Fruit fly (Drosophila melanogaster) Kc167 (cell line): ENCODE data around the gene boi.

Experiments
- insv ChIP-seq: fragments of >200 bp; optimal IDR thresholded peaks from 3 replicates; lab custom pipeline; 2018; ENCODE audit warnings: missing external identifiers
- ttk ChIP-seq: sonication (Bioruptor generic); optimal IDR thresholded peaks from 2 replicates; lab custom pipeline; 2017; ENCODE audit warnings: missing external identifiers

DNA sequence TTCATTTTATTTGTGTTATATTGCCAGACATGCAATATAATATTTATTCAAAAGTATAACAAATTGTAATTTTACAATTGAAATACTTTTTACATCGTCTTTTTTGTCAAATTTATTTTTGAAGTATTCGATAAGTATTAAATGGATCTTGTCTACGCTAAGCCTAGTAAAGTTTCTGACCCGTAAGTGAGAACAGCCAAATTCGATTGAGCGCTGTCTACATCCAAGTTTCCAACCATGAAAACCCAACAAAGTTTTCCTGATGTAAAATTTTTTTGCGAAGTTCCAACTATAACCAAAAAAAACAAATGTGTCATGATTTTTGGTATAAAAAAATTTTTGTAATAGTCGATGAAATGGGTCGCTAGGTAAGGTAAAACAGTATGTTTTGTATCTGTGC lies 50.3 kb downstream of the boi start:
- TF ChIP-seq ttk (no peak), insv (no peak)
